Fruit fly (Drosophila melanogaster) whole organism, embryonic: ENCODE results near the gene dre4.

Experiments used
- CG3726 ChIP-seq: fragments of 200-800 bp; sonication (Bioruptor generic); IDR thresholded peaks from 3 replicates; pipeline ENCODE4, ENCODE4 v1.3.6; 2022; ENCODE audit warnings: missing biosample characterization, missing genetic modification characterization
- CG3838 ChIP-seq: fragments of 200-800 bp; sonication (Bioruptor generic); optimal IDR thresholded peaks from 3 replicates; lab custom pipeline; 2016; ENCODE audit warnings: missing biosample characterization, missing genetic modification characterization
- CG7928 ChIP-seq: fragments of 200-800 bp; sonication (Bioruptor generic); optimal IDR thresholded peaks from 2 replicates; lab custom pipeline; 2017; ENCODE audit warnings: missing biosample characterization, mild to moderate bottlenecking, missing genetic modification characterization
- emc ChIP-seq: fragments of 200-800 bp; sonication (Bioruptor generic); optimal IDR thresholded peaks from 2 replicates; lab custom pipeline; 2016; ENCODE audit warnings: missing biosample characterization, missing genetic modification characterization
- tio ChIP-seq: fragments of 200-800 bp; sonication (Bioruptor generic); optimal IDR thresholded peaks from 2 replicates; lab custom pipeline; 2017; ENCODE audit warnings: missing biosample characterization, missing genetic modification characterization, inconsistent platforms

dm6 chr3L:1861794-1862447 is 14.2 kb downstream of the dre4 start, which contains the start of gene Rap1:
- no peak for TF ChIP-seq CG3726 (GFP tag; lab: Robert Waterston, UW)
- TF ChIP-seq emc (GFP tag; lab: Kevin White, UChicago): peak; percentile 18
- no peak for TF ChIP-seq tio (GFP tag; lab: Kevin White, UChicago)
- peak; percentile 91 for TF ChIP-seq CG7928 (GFP tag; lab: Kevin White, UChicago)
- no peak for TF ChIP-seq CG3838 (GFP tag; lab: Kevin White, UChicago)
